Fruit fly (Drosophila melanogaster) whole organism, embryonic: ENCODE measurements around the gene Dop1R2.

Source experiments
- CG10979 ChIP-seq: fragments of 200-800 bp; sonication (Bioruptor generic); optimal IDR thresholded peaks from 2 replicates; lab custom pipeline; 2018; ENCODE audit warnings: missing biosample characterization, mild to moderate bottlenecking, missing genetic modification characterization, moderate library complexity
- CG11247 ChIP-seq: fragments of 200-800 bp; sonication (Bioruptor generic); IDR thresholded peaks from 2 replicates; pipeline ENCODE4 v1.3.6; 2022; ENCODE audit warnings: missing biosample characterization, missing genetic modification characterization
- CG1233 ChIP-seq: fragments of 200-800 bp; sonication (Bioruptor generic); optimal IDR thresholded peaks from 4 replicates; lab custom pipeline; 2018; ENCODE audit warnings: missing biosample characterization, mild to moderate bottlenecking, missing genetic modification characterization
- CG12659 ChIP-seq: fragments of 200-800 bp; sonication (Bioruptor generic); optimal IDR thresholded peaks from 3 replicates; lab custom pipeline; 2017; ENCODE audit warnings: mild to moderate bottlenecking, missing biosample characterization, missing genetic modification reagents, missing genetic modification characterization
- CG13287 ChIP-seq: fragments of 200-800 bp; sonication (Bioruptor generic); IDR thresholded peaks from 2 replicates; pipeline ENCODE4 v1.3.6; 2022; ENCODE audit warnings: missing biosample characterization, missing genetic modification characterization; ENCODE audit not compliant: partially characterized antibody
- CG13894 ChIP-seq: fragments of 200-800 bp; sonication (Bioruptor generic); optimal IDR thresholded peaks from 3 replicates; lab custom pipeline; 2018; ENCODE audit warnings: missing biosample characterization, mild to moderate bottlenecking, missing genetic modification characterization, moderate library complexity
- CG14860 ChIP-seq: fragments of 200-800 bp; sonication (Bioruptor generic); IDR thresholded peaks from 3 replicates; pipeline ENCODE4 v1.3.6; 2022; ENCODE audit warnings: missing biosample characterization, missing genetic modification characterization; ENCODE audit not compliant: partially characterized antibody
- CG1647 ChIP-seq: fragments of 200-800 bp; sonication (Bioruptor generic); optimal IDR thresholded peaks from 3 replicates; lab custom pipeline; 2016; ENCODE audit warnings: missing biosample characterization, missing genetic modification characterization
- CG17612 ChIP-seq: fragments of 200-800 bp; sonication (Bioruptor generic); IDR thresholded peaks from 2 replicates; pipeline ENCODE4 v1.3.6; 2022; ENCODE audit warnings: missing biosample characterization, missing genetic modification characterization
- CG2129 ChIP-seq: fragments of 200-800 bp; sonication (Bioruptor generic); IDR thresholded peaks from 2 replicates; pipeline ENCODE4 v1.3.6; 2022; ENCODE audit warnings: missing biosample characterization, missing genetic modification characterization; ENCODE audit not compliant: partially characterized antibody
- CG2889 ChIP-seq: fragments of 200-800 bp; sonication (Bioruptor generic); IDR thresholded peaks from 3 replicates; pipeline ENCODE4 v1.3.6; 2022; ENCODE audit warnings: missing biosample characterization, missing genetic modification characterization
- CG31441 ChIP-seq: fragments of 200-800 bp; sonication (Bioruptor generic); IDR thresholded peaks from 2 replicates; pipeline ENCODE4 v1.3.6; 2022; ENCODE audit warnings: missing biosample characterization, missing genetic modification characterization
- CG33213 ChIP-seq: fragments of 200-800 bp; sonication (Bioruptor generic); optimal IDR thresholded peaks from 3 replicates; lab custom pipeline; 2016; ENCODE audit warnings: missing biosample characterization, missing genetic modification characterization
- CG34376 ChIP-seq: fragments of 200-800 bp; sonication (Bioruptor generic); optimal IDR thresholded peaks from 2 replicates; lab custom pipeline; 2018; ENCODE audit warnings: missing biosample characterization, mild to moderate bottlenecking, missing genetic modification characterization
- CG4820 ChIP-seq: fragments of 200-800 bp; sonication (Bioruptor generic); optimal IDR thresholded peaks from 3 replicates; lab custom pipeline; 2016; ENCODE audit warnings: missing biosample characterization, missing genetic modification characterization
- CG6683 ChIP-seq: fragments of 200-800 bp; sonication (Bioruptor generic); optimal IDR thresholded peaks from 2 replicates; lab custom pipeline; 2017; ENCODE audit warnings: missing biosample characterization, mild to moderate bottlenecking, missing genetic modification characterization, missing genetic modification reagents
- CG8765 ChIP-seq: fragments of 200-800 bp; sonication (Bioruptor generic); IDR thresholded peaks from 2 replicates; pipeline ENCODE4 v1.3.6; 2022; ENCODE audit warnings: missing biosample characterization, missing genetic modification characterization
- D19B ChIP-seq: fragments of 200-800 bp; sonication (Bioruptor generic); optimal IDR thresholded peaks from 2 replicates; lab custom pipeline; 2017; ENCODE audit warnings: missing biosample characterization, mild to moderate bottlenecking, missing genetic modification characterization
- ERR ChIP-seq: fragments of 200-800 bp; sonication (Bioruptor generic); optimal IDR thresholded peaks from 2 replicates; lab custom pipeline; 2016; ENCODE audit warnings: missing biosample characterization, missing genetic modification characterization
- Eip74EF ChIP-seq, 2 experiments: fragments of 200-800 bp in 1 of 2; fragments of >200 bp in 1 of 2; sonication (Bioruptor generic) in 1 of 2; optimal IDR thresholded peaks; 2 replicates each; lab custom pipeline; 2017 to 2019; ENCODE audit warnings: missing biosample characterization in 2 of 2, missing genetic modification characterization in 2 of 2, mild to moderate bottlenecking in 1 of 2, moderate library complexity in 1 of 2
- Ets97D ChIP-seq: fragments of 200-800 bp; sonication (Bioruptor generic); optimal IDR thresholded peaks from 3 replicates; lab custom pipeline; 2016; ENCODE audit warnings: missing biosample characterization, missing genetic modification characterization
- Fer1 ChIP-seq: fragments of 200-800 bp; sonication (Bioruptor generic); optimal IDR thresholded peaks from 2 replicates; lab custom pipeline; 2017; ENCODE audit warnings: missing biosample characterization, mild to moderate bottlenecking, missing genetic modification characterization
- NC2β ChIP-seq: fragments of 200-800 bp; sonication (Bioruptor generic); optimal IDR thresholded peaks from 2 replicates; lab custom pipeline; 2016; ENCODE audit warnings: missing biosample characterization, missing genetic modification characterization
- Ptx1 ChIP-seq: fragments of 200-800 bp; sonication (Bioruptor generic); IDR thresholded peaks from 2 replicates; pipeline ENCODE4 v1.3.6; 2022; ENCODE audit warnings: missing biosample characterization, missing genetic modification characterization
- Trl ChIP-seq, 3 experiments: fragments of >200 bp in 2 of 3; fragments of 200-800 bp in 1 of 3; sonication (Bioruptor generic) in 1 of 3; optimal IDR thresholded peaks; 2 replicates in 1 of 3; 3 replicates in 2 of 3; lab custom pipeline; 2016 to 2017; ENCODE audit warnings: missing biosample characterization in 1 of 3, missing genetic modification characterization in 1 of 3
- Usf ChIP-seq: fragments of 200-800 bp; sonication (Bioruptor generic); optimal IDR thresholded peaks from 2 replicates; lab custom pipeline; 2017; ENCODE audit warnings: missing genotype, missing biosample characterization, missing genetic modification characterization
- abd-A ChIP-seq: fragments of 200-800 bp; sonication (Bioruptor generic); optimal IDR thresholded peaks from 3 replicates; lab custom pipeline; 2019; ENCODE audit warnings: missing biosample characterization, mild to moderate bottlenecking, missing genetic modification characterization, moderate library complexity
- chinmo ChIP-seq: fragments of 200-800 bp; sonication (Bioruptor generic); IDR thresholded peaks from 4 replicates; pipeline ENCODE4 v1.3.6; 2022; ENCODE audit warnings: missing biosample characterization, missing genetic modification characterization; ENCODE audit not compliant: partially characterized antibody
- corto ChIP-seq: fragments of 200-800 bp; sonication (Bioruptor generic); optimal IDR thresholded peaks from 2 replicates; lab custom pipeline; 2016; ENCODE audit warnings: missing biosample characterization, mild to moderate bottlenecking, missing genetic modification characterization, moderate library complexity
- cwo ChIP-seq: fragments of 200-800 bp; sonication (Bioruptor generic); optimal IDR thresholded peaks from 3 replicates; lab custom pipeline; 2017; ENCODE audit warnings: missing biosample characterization, missing genetic modification characterization, mild to moderate bottlenecking, moderate library complexity, missing genetic modification reagents
- dmrt99B ChIP-seq: fragments of 200-800 bp; sonication (Bioruptor generic); optimal IDR thresholded peaks from 2 replicates; lab custom pipeline; 2018; ENCODE audit warnings: missing biosample characterization, mild to moderate bottlenecking, missing genetic modification characterization, moderate library complexity
- dysf ChIP-seq: fragments of 200-800 bp; sonication (Bioruptor generic); IDR thresholded peaks from 3 replicates; pipeline ENCODE4 v1.3.6; 2022; ENCODE audit warnings: missing biosample characterization, missing genetic modification characterization
- ewg ChIP-seq: fragments of 200-800 bp; sonication (Bioruptor generic); optimal IDR thresholded peaks from 3 replicates; lab custom pipeline; 2017; ENCODE audit warnings: mild to moderate bottlenecking, missing biosample characterization, missing genetic modification reagents, missing genetic modification characterization
- gfzf ChIP-seq: fragments of 200-800 bp; sonication (Bioruptor generic); optimal IDR thresholded peaks from 2 replicates; lab custom pipeline; 2016; ENCODE audit warnings: missing biosample characterization, mild to moderate bottlenecking, missing genetic modification characterization, moderate library complexity
- gsb ChIP-seq: fragments of 200-800 bp; sonication (Bioruptor generic); IDR thresholded peaks from 2 replicates; pipeline ENCODE4 v1.3.6; 2022; ENCODE audit warnings: missing biosample characterization, missing genetic modification characterization
- ken ChIP-seq: fragments of 200-800 bp; sonication (Bioruptor generic); IDR thresholded peaks from 3 replicates; pipeline ENCODE4 v1.3.6; 2022; ENCODE audit warnings: missing biosample characterization, missing genetic modification characterization
- org-1 ChIP-seq: fragments of 200-800 bp; sonication (Bioruptor generic); optimal IDR thresholded peaks from 2 replicates; lab custom pipeline; 2017; ENCODE audit warnings: missing biosample characterization, missing genetic modification characterization
- pan ChIP-seq, 4 experiments: fragments of >200 bp in 3 of 4; fragments of 200-800 bp in 1 of 4; sonication (Bioruptor generic) in 1 of 4; optimal IDR thresholded peaks in 3 of 4; IDR thresholded peaks in 1 of 4; 2 replicates each; pipeline versions ENCODE4 v1.3.6 to Lab custom; 2017 to 2022; ENCODE audit warnings: missing biosample characterization in 2 of 4, missing genetic modification characterization in 2 of 4, mixed read lengths in 1 of 4
- prd ChIP-seq, 3 experiments: fragments of >200 bp in 2 of 3; fragments of 200-800 bp in 1 of 3; sonication (Bioruptor generic) in 1 of 3; optimal IDR thresholded peaks in 2 of 3; IDR thresholded peaks in 1 of 3; 2 replicates in 2 of 3; 3 replicates in 1 of 3; pipeline versions ENCODE4 v1.3.6 to Lab custom; 2017 to 2022; ENCODE audit warnings: missing biosample characterization in 1 of 3, missing genetic modification characterization in 1 of 3
- sug ChIP-seq: fragments of 200-800 bp; optimal IDR thresholded peaks from 2 replicates; lab custom pipeline; 2019; ENCODE audit warnings: missing biosample characterization, mild to moderate bottlenecking, missing genetic modification characterization, moderate library complexity
- tx ChIP-seq: fragments of 200-800 bp; sonication (Bioruptor generic); optimal IDR thresholded peaks from 2 replicates; lab custom pipeline; 2016; ENCODE audit warnings: missing biosample characterization, missing genetic modification characterization
- wor ChIP-seq: fragments of 200-800 bp; sonication (Bioruptor generic); IDR thresholded peaks from 2 replicates; pipeline ENCODE4 v1.3.6; 2022; ENCODE audit warnings: missing biosample characterization, missing genetic modification characterization

Gene Dop1R2

dm6 chr3R:29689833-29690538 lies 30.2 kb upstream of the Dop1R2 start (continued):
- no peak for TF ChIP-seq CG1233 (GFP tag; lab: Kevin White, UChicago)
- peak in 1 of 2 experiments; percentile 1 for TF ChIP-seq Trl (optimal IDR thresholded peaks at IDR 0.05; lab: Kevin White, UChicago)
- TF ChIP-seq Trl (GFP tag; optimal IDR thresholded peaks at IDR 0.05; lab: Kevin White, UChicago), result no peak
- no peak for TF ChIP-seq ken (GFP tag; lab: Robert Waterston, UW)
- TF ChIP-seq CG13287 (GFP tag; lab: Robert Waterston, UW), result no peak
- TF ChIP-seq CG2889 (GFP tag; lab: Robert Waterston, UW), result no peak
- no peak for TF ChIP-seq org-1 (GFP tag; lab: Kevin White, UChicago)
- TF ChIP-seq Fer1 (GFP tag; lab: Kevin White, UChicago), result no peak
- peak; percentile 2 for TF ChIP-seq CG10979
- TF ChIP-seq Usf, result no peak
- no peak for TF ChIP-seq wor (GFP tag; lab: Robert Waterston, UW)
- TF ChIP-seq abd-A (tag; lab: Kevin White, UChicago), result no peak
- no peak for TF ChIP-seq CG11247 (GFP tag; lab: Robert Waterston, UW)
- TF ChIP-seq Ptx1 (GFP tag; lab: Robert Waterston, UW), result no peak
- TF ChIP-seq Ets97D (GFP tag; lab: Kevin White, UChicago), result no peak
- no peak for TF ChIP-seq tx (GFP tag; lab: Kevin White, UChicago)
- no peak for TF ChIP-seq CG12659 (GFP tag; lab: Kevin White, UChicago)
- TF ChIP-seq CG6683 (GFP tag; lab: Kevin White, UChicago), result no peak
- TF ChIP-seq CG13894 (tag; lab: Kevin White, UChicago), result no peak
- no peak for TF ChIP-seq CG31441
- no peak for TF ChIP-seq ewg (GFP tag; lab: Kevin White, UChicago)
- no peak for TF ChIP-seq gfzf (GFP tag; lab: Kevin White, UChicago)
- TF ChIP-seq cwo (GFP tag; lab: Kevin White, UChicago), result no peak
- TF ChIP-seq, all 482 proteins: peak for 14

- TF ChIP-seq CG4820 (GFP tag; lab: Kevin White, UChicago) (no peak), dmrt99B (tag; lab: Kevin White, UChicago) (peak; percentile 19)
- TF ChIP-seq, all 482 proteins: peak for 1
These were observed 29.4 kb upstream of the Dop1R2 start, which contains the start of gene Obp99c for dm6 chr3R:29689211-29689610. Obp99c (minus strand) TSS chr3R:29689311.

- TF ChIP-seq ERR (GFP tag; lab: Kevin White, UChicago) (no peak), gsb (GFP tag; lab: Robert Waterston, UW) (no peak), dysf (GFP tag; lab: Robert Waterston, UW) (0 out of 3 replicates have a peak, but pooled peaks have one; percentile 7), prd (optimal IDR thresholded peaks at IDR 0.05; lab: Kevin White, UChicago) (no peak), prd (GFP tag; IDR thresholded peaks at IDR 0.05; lab: Robert Waterston, UW) (no peak), sug (tag; lab: Kevin White, UChicago) (peak; percentile 20), NC2β (GFP tag; lab: Kevin White, UChicago) (no peak), corto (no peak), CG33213 (GFP tag; lab: Kevin White, UChicago) (no peak), CG34376 (GFP tag; lab: Kevin White, UChicago) (peak; percentile 59), D19B (GFP tag; lab: Kevin White, UChicago) (no peak), Eip74EF (GFP tag; optimal IDR thresholded peaks at IDR 0.05; lab: Kevin White, UChicago) (peak in 1 of 2 experiments; percentile 6), CG1647 (GFP tag; lab: Kevin White, UChicago) (no peak), CG17612 (GFP tag; lab: Robert Waterston, UW) (no peak), CG14860 (GFP tag; lab: Robert Waterston, UW) (no peak), chinmo (GFP tag; lab: Robert Waterston, UW) (0 out of 4 replicates have a peak, but pooled peaks have one; percentile 60), CG2129 (no peak), CG8765 (GFP tag; lab: Robert Waterston, UW) (no peak), pan (optimal IDR thresholded peaks at IDR 0.05; lab: Kevin White, UChicago) (no peak), pan (GFP tag; optimal IDR thresholded peaks at IDR 0.05 in 1 of 2, IDR thresholded peaks at IDR 0.05 in 1 of 2) (no peak)
These were observed 26.9 kb upstream of the Dop1R2 start for dm6 chr3R:29686698-29687097.
